Worm (Caenorhabditis elegans) whole organism, L1 larva: Measurements from ENCODE around the gene sfxn-1.2.
A peak's percentile ranks its signal among the peaks of the same experiment; 100 is the strongest.

Experiments
- C04F5.9 ChIP-seq: sonication (generic microtip); optimal IDR thresholded peaks from 2 replicates; lab custom pipeline; 2016; ENCODE audit warnings: missing genetic modification characterization, missing compliant biosample characterization
- C16A3.4 ChIP-seq: fragments of 150-350 bp; optimal IDR thresholded peaks from 2 replicates; lab custom pipeline; 2014; ENCODE audit warnings: missing biosample characterization, missing genetic modification characterization
- F16B12.6 ChIP-seq: fragments of 150-350 bp; optimal IDR thresholded peaks from 2 replicates; lab custom pipeline; 2014; ENCODE audit warnings: missing biosample characterization, missing genetic modification characterization
- alr-1 ChIP-seq: fragments of 200-800 bp; sonication (Bioruptor generic); optimal IDR thresholded peaks from 2 replicates; lab custom pipeline; 2018; ENCODE audit warnings: borderline replicate concordance, mild to moderate bottlenecking, missing genetic modification characterization, missing compliant biosample characterization
- ama-1 ChIP-seq: fragments of 150-350 bp; optimal IDR thresholded peaks from 2 replicates; lab custom pipeline; 2014
- blmp-1 ChIP-seq: fragments of 150-350 bp; optimal IDR thresholded peaks from 2 replicates; lab custom pipeline; 2014; ENCODE audit warnings: missing biosample characterization, missing genetic modification characterization
- ceh-63 ChIP-seq: fragments of 200-800 bp; sonication (Bioruptor generic); optimal IDR thresholded peaks from 2 replicates; lab custom pipeline; 2018; ENCODE audit warnings: mild to moderate bottlenecking, missing genetic modification characterization, missing compliant biosample characterization
- ceh-8 ChIP-seq: fragments of 200-800 bp; sonication (Bioruptor generic); optimal IDR thresholded peaks from 2 replicates; lab custom pipeline; 2018; ENCODE audit warnings: mild to moderate bottlenecking, missing genetic modification characterization, moderate library complexity, missing compliant biosample characterization
- ceh-88 ChIP-seq: fragments of 200-800 bp; sonication (Bioruptor generic); IDR thresholded peaks from 2 replicates; pipeline ENCODE4 v1.3.6; 2022; ENCODE audit warnings: missing genetic modification characterization, missing compliant biosample characterization
- ceh-90 ChIP-seq: sonication (generic microtip); optimal IDR thresholded peaks from 2 replicates; lab custom pipeline; 2016; ENCODE audit warnings: missing genetic modification characterization, missing compliant biosample characterization
- dsc-1 ChIP-seq: sonication (generic microtip); optimal IDR thresholded peaks from 2 replicates; lab custom pipeline; 2016; ENCODE audit warnings: mild to moderate bottlenecking, missing genetic modification characterization, missing compliant biosample characterization
- efl-1 ChIP-seq, 4 experiments: fragments of 150-350 bp; optimal IDR thresholded peaks in 3 of 4; peaks in 1 of 4; 1 replicate in 1 of 4; 2 replicates in 3 of 4; lab custom pipeline; 2014; ENCODE audit warnings: missing biosample characterization in 2 of 4, missing genetic modification characterization in 2 of 4, missing genetic modification reagents in 2 of 4
- efl-3 ChIP-seq: fragments of 200-800 bp; sonication (Bioruptor generic); optimal IDR thresholded peaks from 2 replicates; lab custom pipeline; 2018; ENCODE audit warnings: mild to moderate bottlenecking, missing genetic modification characterization, missing compliant biosample characterization
- fkh-4 ChIP-seq: sonication (generic microtip); optimal IDR thresholded peaks from 2 replicates; lab custom pipeline; 2016; ENCODE audit warnings: missing compliant biosample characterization, missing genetic modification characterization, borderline replicate concordance
- fos-1 ChIP-seq: fragments of 150-350 bp; optimal IDR thresholded peaks from 2 replicates; lab custom pipeline; 2014; ENCODE audit warnings: missing biosample characterization, missing genetic modification characterization
- grh-1 ChIP-seq: fragments of 200-800 bp; sonication (Bioruptor generic); IDR thresholded peaks from 2 replicates; pipeline ENCODE4 v1.3.6; 2022; ENCODE audit warnings: missing genetic modification reagents, missing genetic modification characterization, missing compliant biosample characterization
- hlh-4 ChIP-seq: sonication (generic microtip); optimal IDR thresholded peaks from 2 replicates; lab custom pipeline; 2016; ENCODE audit warnings: mild to moderate bottlenecking, missing genetic modification characterization, missing compliant biosample characterization
- jun-1 ChIP-seq: fragments of 150-350 bp; optimal IDR thresholded peaks from 2 replicates; lab custom pipeline; 2014; ENCODE audit warnings: missing biosample characterization, missing genetic modification reagents, missing genetic modification characterization
- lin-13 ChIP-seq: fragments of 150-350 bp; optimal IDR thresholded peaks from 2 replicates; lab custom pipeline; 2014; ENCODE audit warnings: missing biosample characterization, missing genetic modification reagents, missing genetic modification characterization
- lin-14 ChIP-seq: fragments of 200-800 bp; sonication (Bioruptor generic); optimal IDR thresholded peaks from 2 replicates; lab custom pipeline; 2018; ENCODE audit warnings: mild to moderate bottlenecking, missing genetic modification characterization, moderate library complexity, missing compliant biosample characterization
- lin-15B ChIP-seq: fragments of 150-350 bp; sonication (generic microtip); optimal IDR thresholded peaks from 3 replicates; lab custom pipeline; 2014; ENCODE audit warnings: missing biosample characterization, missing genetic modification characterization
- lin-39 ChIP-seq: fragments of 150-350 bp; optimal IDR thresholded peaks from 2 replicates; lab custom pipeline; 2014; ENCODE audit warnings: missing biosample characterization, missing genetic modification reagents, missing genetic modification characterization
- lsy-2 ChIP-seq, 2 experiments: fragments of 150-350 bp; optimal IDR thresholded peaks; 2 replicates each; lab custom pipeline; 2014; ENCODE audit warnings: missing biosample characterization in 2 of 2, missing genetic modification characterization in 2 of 2
- mab-9 ChIP-seq: fragments of 200-800 bp; sonication (Bioruptor generic); IDR thresholded peaks from 2 replicates; pipeline ENCODE4 v1.3.6; 2022; ENCODE audit warnings: missing genetic modification reagents, missing genetic modification characterization, missing compliant biosample characterization
- mef-2 ChIP-seq: fragments of 150-350 bp; optimal IDR thresholded peaks from 2 replicates; lab custom pipeline; 2014; ENCODE audit warnings: missing biosample characterization, missing genetic modification characterization
- mep-1 ChIP-seq: fragments of 150-350 bp; optimal IDR thresholded peaks from 2 replicates; lab custom pipeline; 2014; ENCODE audit warnings: missing biosample characterization, missing genetic modification characterization
- nhr-12 ChIP-seq: sonication (generic microtip); optimal IDR thresholded peaks from 2 replicates; lab custom pipeline; 2017; ENCODE audit warnings: missing biosample characterization, missing genetic modification characterization
- nhr-237 ChIP-seq: fragments of 150-350 bp; optimal IDR thresholded peaks from 2 replicates; lab custom pipeline; 2014; ENCODE audit warnings: missing biosample characterization, missing genetic modification characterization
- nhr-47 ChIP-seq: sonication (generic microtip); optimal IDR thresholded peaks from 2 replicates; lab custom pipeline; 2016; ENCODE audit warnings: mild to moderate bottlenecking, missing genetic modification characterization, moderate library complexity, missing compliant biosample characterization
- nhr-77 ChIP-seq: fragments of 150-350 bp; optimal IDR thresholded peaks from 2 replicates; lab custom pipeline; 2014; ENCODE audit warnings: missing biosample characterization, missing genetic modification characterization
- nhr-85 ChIP-seq: sonication (generic microtip); peaks from one replicate; lab custom pipeline; 2016; ENCODE audit warnings: missing genetic modification characterization, inconsistent platforms, missing compliant biosample characterization
- nhr-90 ChIP-seq: sonication (generic microtip); optimal IDR thresholded peaks from 2 replicates; lab custom pipeline; 2016; ENCODE audit warnings: mild to moderate bottlenecking, missing genetic modification characterization, missing compliant biosample characterization; ENCODE audit not compliant: poor library complexity
- pag-3 ChIP-seq: sonication (generic microtip); optimal IDR thresholded peaks from 2 replicates; lab custom pipeline; 2017; ENCODE audit warnings: missing genetic modification characterization, mild to moderate bottlenecking, missing compliant biosample characterization, antibody characterized with exemption, borderline replicate concordance; ENCODE audit not compliant: insufficient read depth
- skn-1 ChIP-seq: fragments of 150-350 bp; optimal IDR thresholded peaks from 2 replicates; lab custom pipeline; 2014; ENCODE audit warnings: missing biosample characterization, missing genetic modification characterization
- snpc-4 ChIP-seq: fragments of 150-350 bp; optimal IDR thresholded peaks from 2 replicates; lab custom pipeline; 2014; ENCODE audit warnings: missing biosample characterization, missing genetic modification characterization
- snu-23 ChIP-seq: sonication (generic microtip); optimal IDR thresholded peaks from 2 replicates; lab custom pipeline; 2016; ENCODE audit warnings: missing genetic modification characterization, missing compliant biosample characterization
- sup-37 ChIP-seq: fragments of 200-800 bp; sonication (Bioruptor generic); optimal IDR thresholded peaks from 2 replicates; lab custom pipeline; 2018; ENCODE audit warnings: mild to moderate bottlenecking, missing genetic modification characterization, missing compliant biosample characterization
- tbx-2 ChIP-seq: sonication (generic microtip); optimal IDR thresholded peaks from 2 replicates; lab custom pipeline; 2016; ENCODE audit warnings: missing genetic modification characterization, missing compliant biosample characterization
- tlp-1 ChIP-seq: fragments of 150-350 bp; optimal IDR thresholded peaks from 2 replicates; lab custom pipeline; 2014; ENCODE audit warnings: missing biosample characterization, missing genetic modification characterization
- unc-130 ChIP-seq: fragments of 150-350 bp; optimal IDR thresholded peaks from 2 replicates; lab custom pipeline; 2017; ENCODE audit warnings: missing biosample characterization, missing genetic modification characterization, inconsistent platforms
- unc-98 ChIP-seq: fragments of 200-800 bp; sonication (Bioruptor generic); IDR thresholded peaks from 2 replicates; pipeline ENCODE4 v1.3.6; 2022; ENCODE audit warnings: missing genetic modification characterization, missing compliant biosample characterization
- vab-15 ChIP-seq: sonication (generic microtip); optimal IDR thresholded peaks from 2 replicates; lab custom pipeline; 2017; ENCODE audit warnings: missing genotype, mild to moderate bottlenecking, missing genetic modification characterization, missing compliant biosample characterization
- zag-1 ChIP-seq: fragments of 150-350 bp; optimal IDR thresholded peaks from 2 replicates; lab custom pipeline; 2014; ENCODE audit warnings: missing biosample characterization, missing genetic modification characterization
- ztf-4 ChIP-seq: fragments of 150-350 bp; optimal IDR thresholded peaks from 2 replicates; lab custom pipeline; 2014; ENCODE audit warnings: missing biosample characterization, missing genetic modification characterization

sfxn-1.2 gene

DNA sequence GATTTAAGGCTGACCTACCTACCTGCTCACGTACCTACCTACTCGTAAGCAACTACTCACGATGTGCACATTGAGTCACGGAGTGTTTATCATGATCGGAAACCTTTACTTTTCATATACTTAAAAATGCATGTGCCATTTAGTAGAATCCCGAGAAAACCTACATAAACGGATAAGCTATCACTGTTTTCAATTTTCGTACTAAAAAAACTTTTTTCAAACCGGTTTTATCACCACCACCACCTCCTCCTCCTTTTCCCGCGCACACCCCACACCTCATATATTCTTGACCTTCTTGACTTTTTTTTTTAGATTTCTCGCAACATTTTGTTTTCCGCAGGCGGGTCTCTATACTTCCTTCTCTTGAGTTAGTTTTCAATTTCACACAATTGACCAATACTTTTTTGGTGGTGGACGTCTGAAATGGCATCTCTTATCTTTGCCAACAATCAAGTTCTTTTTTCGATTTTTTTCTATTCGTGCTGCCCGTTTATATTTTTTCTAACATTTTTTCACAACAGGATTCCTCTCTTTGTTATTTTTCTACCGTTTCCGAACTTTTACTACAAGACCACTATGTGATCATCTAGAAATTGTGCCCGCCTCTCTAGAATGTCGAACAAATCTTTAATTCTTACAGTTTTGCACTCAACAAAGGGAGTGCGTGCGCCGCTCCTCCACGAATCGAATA, 16.9 kb downstream of the sfxn-1.2 start, which contains the start of gene srap-1:
srap-1 (plus strand) TSS at position 641 of the 691 bp plus-strand sequence.
- TF ChIP-seq fos-1 (no peak), lin-14 (GFP tag; lab: Kevin White, UChicago) (peak; percentile 8), snpc-4 (tag; lab: Kevin White, UChicago) (no peak), C16A3.4 (no peak), ztf-4 (no peak), ceh-8 (no peak), pag-3 (no peak), alr-1 (no peak), snu-23 (GFP tag; lab: Kevin White, UChicago) (no peak), lin-39 (tag; lab: Kevin White, UChicago) (no peak), nhr-90 (tag; lab: Kevin White, UChicago) (no peak), unc-130 (tag; lab: Kevin White, UChicago) (no peak), lin-15B (tag; lab: Kevin White, UChicago) (no peak), skn-1 (no peak), blmp-1 (peak; percentile 48), ceh-90 (tag; lab: Kevin White, UChicago) (no peak), lin-13 (GFP tag; lab: Kevin White, UChicago) (no peak), nhr-85 (tag; lab: Kevin White, UChicago) (peak; percentile 68), grh-1 (GFP tag; lab: Robert Waterston, UW) (peak; percentile 56)

DNA sequence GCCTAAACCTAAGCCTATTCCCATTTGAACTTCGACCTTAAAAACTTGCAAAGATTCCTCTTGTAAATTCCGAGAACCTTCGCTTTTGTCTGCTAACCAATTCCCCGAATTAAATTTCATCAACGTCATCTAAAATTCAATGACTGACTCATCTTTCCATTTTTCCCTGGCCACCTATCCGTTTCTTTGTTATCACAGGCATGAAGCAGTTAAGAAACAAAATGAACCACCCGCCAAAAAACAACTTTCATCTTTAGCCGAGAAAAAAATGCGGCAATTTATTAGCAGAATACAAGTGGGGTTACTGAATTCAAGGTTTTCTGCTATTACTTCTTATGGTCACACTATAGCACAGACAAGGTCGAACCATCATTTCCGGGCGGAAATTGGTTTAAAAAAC, 18.9 kb downstream of the sfxn-1.2 start:
- no peak for TF ChIP-seq vab-15 (tag; lab: Kevin White, UChicago)
- no peak for TF ChIP-seq dsc-1
- no peak for TF ChIP-seq tlp-1 (tag; lab: Kevin White, UChicago)
- TF ChIP-seq mef-2 (tag; lab: Kevin White, UChicago): no peak
- no peak for TF ChIP-seq mab-9 (GFP tag; lab: Robert Waterston, UW)
- TF ChIP-seq jun-1 (tag; lab: Kevin White, UChicago): no peak
- TF ChIP-seq tbx-2 (tag; lab: Kevin White, UChicago): no peak
- TF ChIP-seq nhr-77 (tag; lab: Kevin White, UChicago): no peak
- peak; percentile 35 for TF ChIP-seq lin-14 (GFP tag; lab: Kevin White, UChicago)
- TF ChIP-seq nhr-47: no peak
- peak; percentile 70 for TF ChIP-seq nhr-85 (tag; lab: Kevin White, UChicago)
- TF ChIP-seq ceh-88 (GFP tag; lab: Robert Waterston, UW): no peak
- TF ChIP-seq blmp-1: peak; percentile 54

DNA sequence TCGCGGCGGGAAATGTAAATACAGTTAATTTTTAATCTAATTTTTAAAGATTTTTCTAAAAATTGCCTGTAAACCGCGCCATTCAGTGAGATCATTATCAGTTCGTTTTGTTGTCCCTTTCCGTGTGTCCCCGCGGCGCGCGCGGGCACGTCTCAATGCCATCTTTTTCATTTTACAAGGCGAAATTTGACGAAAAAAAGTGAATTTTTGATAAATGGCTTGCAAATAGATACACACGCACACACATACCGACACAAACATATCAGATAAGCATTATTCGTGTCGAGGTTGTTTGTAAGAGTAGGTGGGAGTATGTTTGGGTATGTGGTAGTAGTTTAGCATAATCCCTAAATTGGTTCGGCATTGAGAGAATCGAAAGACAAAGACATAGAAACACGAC, 20.0 kb downstream of the sfxn-1.2 start:
- TF ChIP-seq lsy-2 (tag; optimal IDR thresholded peaks at IDR 0.05; lab: Kevin White, UChicago): no peak
- TF ChIP-seq nhr-237 (tag; lab: Kevin White, UChicago): no peak
- TF ChIP-seq blmp-1: peak; percentile 96
- peak; percentile 17 for TF ChIP-seq snu-23 (GFP tag; lab: Kevin White, UChicago)
- peak; percentile 9 for TF ChIP-seq mep-1
- TF ChIP-seq lin-14 (GFP tag; lab: Kevin White, UChicago): peak; percentile 70
- no peak for TF ChIP-seq ztf-4
- TF ChIP-seq ama-1 (lab: Kevin White, UChicago): no peak
- peak; percentile 92 for TF ChIP-seq nhr-85 (tag; lab: Kevin White, UChicago)

DNA sequence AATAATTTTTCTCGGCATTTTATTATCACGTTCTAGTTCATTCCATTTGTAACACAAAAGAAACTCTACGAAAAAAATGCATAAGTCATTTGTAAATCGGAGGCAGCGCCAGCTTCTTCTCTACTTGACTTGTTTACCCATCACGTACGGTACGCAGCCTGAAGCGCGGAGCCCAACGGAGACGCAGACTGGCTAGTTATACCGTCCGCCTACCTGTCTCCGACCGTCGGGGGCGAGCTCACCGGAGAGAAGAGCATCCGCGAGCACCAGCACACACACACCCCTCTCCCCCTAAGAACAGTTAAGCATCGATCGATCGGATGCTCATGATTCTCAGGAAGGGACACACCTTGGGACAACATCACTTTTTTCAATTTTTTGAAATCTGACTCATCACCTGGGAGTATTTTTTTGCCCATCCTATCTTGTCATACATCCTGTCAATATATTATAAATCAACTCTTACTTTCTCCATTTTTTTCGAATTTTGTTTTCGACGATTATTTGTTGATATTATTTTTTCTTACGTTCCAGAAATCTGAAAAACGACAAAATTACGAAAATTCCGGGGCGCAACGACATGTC, 36.0 kb downstream of the sfxn-1.2 start, which contains the start of gene plpr-1:
plpr-1 (plus strand) TSS at position 535 of the 585 bp plus-strand sequence.
- TF ChIP-seq mep-1: no peak
- TF ChIP-seq, all 84 proteins: peak for 0

DNA sequence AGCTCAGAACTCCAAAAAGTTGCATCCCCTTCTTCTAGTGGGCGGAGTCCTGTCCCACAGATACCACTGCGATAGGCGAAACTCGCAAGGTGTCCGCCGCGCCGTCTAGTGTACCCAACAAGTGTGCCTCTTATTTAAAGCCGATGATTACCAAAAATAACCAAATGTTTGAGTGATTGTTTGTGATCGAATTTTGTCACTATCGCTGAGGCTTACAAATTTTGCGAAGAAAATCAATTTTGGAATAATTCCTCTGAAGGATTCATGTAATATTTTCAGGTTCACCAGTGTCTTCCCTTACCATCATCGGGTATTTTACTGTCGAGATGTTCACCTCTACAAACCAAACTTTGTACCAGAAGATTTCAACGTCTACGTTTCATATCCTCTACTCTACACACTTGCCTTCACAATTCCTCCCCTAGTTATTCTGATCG, 38.2 kb downstream of the sfxn-1.2 start:
- TF ChIP-seq C04F5.9 (tag; lab: Kevin White, UChicago) (peak; percentile 39), F16B12.6 (tag; lab: Kevin White, UChicago) (no peak), ceh-88 (GFP tag; lab: Robert Waterston, UW) (0 out of 2 replicates have a peak, but pooled peaks have one; percentile 26), efl-1 (optimal IDR thresholded peaks at IDR 0.05; lab: Kevin White, UChicago) (peak; percentile 47 to 75), efl-1 (GFP tag; optimal IDR thresholded peaks at IDR 0.05 in 1 of 2; lab: Kevin White, UChicago) (peak; percentile 45 to 97), sup-37 (no peak), lin-15B (tag; lab: Kevin White, UChicago) (peak; percentile 36), nhr-85 (tag; lab: Kevin White, UChicago) (peak; percentile 91), ceh-63 (no peak), lsy-2 (tag; optimal IDR thresholded peaks at IDR 0.05; lab: Kevin White, UChicago) (peak in 1 of 2 experiments; percentile 74), dsc-1 (peak; percentile 79), fkh-4 (no peak), zag-1 (tag; lab: Kevin White, UChicago) (no peak), unc-98 (GFP tag; lab: Robert Waterston, UW) (no peak), efl-3 (GFP tag; lab: Kevin White, UChicago) (no peak), hlh-4 (tag; lab: Kevin White, UChicago) (no peak), nhr-12 (no peak)
